Worm (Caenorhabditis elegans) whole organism, L3 larva: Measurements from ENCODE around the gene srh-80.

Experiments
- R02D3.7 ChIP-seq: fragments of 150-350 bp; optimal IDR thresholded peaks from 2 replicates; lab custom pipeline; 2014; ENCODE audit warnings: missing biosample characterization, missing genetic modification characterization
- ZK546.5 ChIP-seq: sonication (generic microtip); optimal IDR thresholded peaks from 2 replicates; lab custom pipeline; 2017; ENCODE audit warnings: missing biosample characterization, missing genetic modification characterization
- aly-2 ChIP-seq: fragments of 150-350 bp; optimal IDR thresholded peaks from 2 replicates; lab custom pipeline; 2014; ENCODE audit warnings: missing biosample characterization, missing genetic modification characterization
- ama-1 ChIP-seq: fragments of 150-350 bp; optimal IDR thresholded peaks from 2 replicates; lab custom pipeline; 2018
- ceh-28 ChIP-seq: fragments of 150-350 bp; optimal IDR thresholded peaks from 2 replicates; lab custom pipeline; 2014; ENCODE audit warnings: missing biosample characterization, missing genetic modification reagents, missing genetic modification characterization
- ceh-82 ChIP-seq: fragments of 150-350 bp; optimal IDR thresholded peaks from 2 replicates; lab custom pipeline; 2014; ENCODE audit warnings: missing biosample characterization, missing genetic modification characterization
- ceh-9 ChIP-seq: sonication (generic microtip); optimal IDR thresholded peaks from 2 replicates; lab custom pipeline; 2018; ENCODE audit warnings: missing biosample characterization, missing genetic modification characterization
- daf-12 ChIP-seq: fragments of 150-350 bp; optimal IDR thresholded peaks from 2 replicates; lab custom pipeline; 2014; ENCODE audit warnings: missing biosample characterization, missing genetic modification reagents, missing genetic modification characterization
- egl-27 ChIP-seq: sonication (generic microtip); optimal IDR thresholded peaks from 4 replicates; lab custom pipeline; 2017; ENCODE audit warnings: missing biosample characterization, missing genetic modification reagents, missing genetic modification characterization
- egl-5 ChIP-seq: fragments of 150-350 bp; optimal IDR thresholded peaks from 2 replicates; lab custom pipeline; 2017; ENCODE audit warnings: missing biosample characterization, missing genetic modification reagents, missing genetic modification characterization, inconsistent platforms
- elt-1 ChIP-seq: fragments of 150-350 bp; optimal IDR thresholded peaks from 2 replicates; lab custom pipeline; 2014; ENCODE audit warnings: missing biosample characterization, missing genetic modification characterization
- elt-3 ChIP-seq, 3 experiments: fragments of 150-350 bp in 1 of 3; sonication (generic microtip) in 2 of 3; optimal IDR thresholded peaks; 2 replicates in 2 of 3; 4 replicates in 1 of 3; lab custom pipeline; 2014 to 2017; ENCODE audit warnings: missing biosample characterization in 3 of 3, missing genetic modification characterization in 3 of 3
- eor-1 ChIP-seq, 2 experiments: fragments of 150-350 bp; optimal IDR thresholded peaks; 2 replicates each; lab custom pipeline; 2014 to 2018; ENCODE audit warnings: missing biosample characterization in 2 of 2, missing genetic modification characterization in 2 of 2
- fkh-10 ChIP-seq: sonication (generic microtip); optimal IDR thresholded peaks from 2 replicates; lab custom pipeline; 2017; ENCODE audit warnings: missing biosample characterization, missing genetic modification reagents, missing genetic modification characterization
- hmg-11 ChIP-seq: sonication (generic microtip); optimal IDR thresholded peaks from 2 replicates; lab custom pipeline; 2016; ENCODE audit warnings: missing genetic modification characterization, missing compliant biosample characterization
- jun-1 ChIP-seq: fragments of 150-350 bp; optimal IDR thresholded peaks from 2 replicates; lab custom pipeline; 2014; ENCODE audit warnings: missing biosample characterization, missing genetic modification reagents, missing genetic modification characterization
- lin-15B ChIP-seq: fragments of 150-350 bp; optimal IDR thresholded peaks from 2 replicates; lab custom pipeline; 2014; ENCODE audit warnings: missing biosample characterization, missing genetic modification characterization
- lin-39 ChIP-seq: fragments of 150-350 bp; optimal IDR thresholded peaks from 2 replicates; lab custom pipeline; 2018; ENCODE audit warnings: missing biosample characterization, missing genetic modification reagents, missing genetic modification characterization
- lsy-12 ChIP-seq: sonication (generic microtip); optimal IDR thresholded peaks from 2 replicates; lab custom pipeline; 2016; ENCODE audit warnings: mild to moderate bottlenecking, missing genetic modification characterization, missing compliant biosample characterization
- mml-1 ChIP-seq: fragments of 150-350 bp; sonication (generic microtip); optimal IDR thresholded peaks from 3 replicates; lab custom pipeline; 2014; ENCODE audit warnings: missing biosample characterization, missing genetic modification characterization
- nfya-1 ChIP-seq: sonication (generic microtip); optimal IDR thresholded peaks from 2 replicates; lab custom pipeline; 2017; ENCODE audit warnings: missing genetic modification characterization, mild to moderate bottlenecking, missing compliant biosample characterization, antibody characterized with exemption, moderate library complexity; ENCODE audit not compliant: insufficient read depth
- nhr-12 ChIP-seq: fragments of 150-350 bp; optimal IDR thresholded peaks from 2 replicates; lab custom pipeline; 2014; ENCODE audit warnings: missing biosample characterization, missing genetic modification characterization
- nhr-23 ChIP-seq: fragments of 150-350 bp; optimal IDR thresholded peaks from 2 replicates; lab custom pipeline; 2014; ENCODE audit warnings: missing biosample characterization, missing genetic modification reagents, missing genetic modification characterization
- nhr-25 ChIP-seq: sonication (generic microtip); optimal IDR thresholded peaks from 2 replicates; lab custom pipeline; 2017; ENCODE audit warnings: missing biosample characterization, missing genetic modification characterization
- nhr-28 ChIP-seq: fragments of 150-350 bp; optimal IDR thresholded peaks from 2 replicates; lab custom pipeline; 2014; ENCODE audit warnings: missing biosample characterization, missing genetic modification characterization
- nhr-67 ChIP-seq: fragments of 150-350 bp; optimal IDR thresholded peaks from 2 replicates; lab custom pipeline; 2014; ENCODE audit warnings: missing biosample characterization, missing genetic modification characterization
- nhr-77 ChIP-seq: fragments of 150-350 bp; optimal IDR thresholded peaks from 2 replicates; lab custom pipeline; 2014; ENCODE audit warnings: missing biosample characterization, missing genetic modification characterization
- pha-4 ChIP-seq: fragments of 150-350 bp; optimal IDR thresholded peaks from 2 replicates; lab custom pipeline; 2014; ENCODE audit warnings: missing biosample characterization, missing genetic modification reagents, missing genetic modification characterization
- pqm-1 ChIP-seq: fragments of 150-350 bp; optimal IDR thresholded peaks from 2 replicates; lab custom pipeline; 2017; ENCODE audit warnings: missing biosample characterization, missing genetic modification characterization, inconsistent platforms
- sea-2 ChIP-seq: fragments of 150-350 bp; sonication (generic microtip); optimal IDR thresholded peaks from 4 replicates; lab custom pipeline; 2014; ENCODE audit warnings: missing biosample characterization, missing genetic modification reagents, missing genetic modification characterization
- skn-1 ChIP-seq: fragments of 150-350 bp; optimal IDR thresholded peaks from 2 replicates; lab custom pipeline; 2014; ENCODE audit warnings: missing biosample characterization, missing genetic modification characterization
- snpc-4 ChIP-seq: fragments of 150-350 bp; optimal IDR thresholded peaks from 2 replicates; lab custom pipeline; 2014; ENCODE audit warnings: missing biosample characterization, missing genetic modification characterization
- tbx-2 ChIP-seq: sonication (generic microtip); optimal IDR thresholded peaks from 2 replicates; lab custom pipeline; 2016; ENCODE audit warnings: mild to moderate bottlenecking, missing genetic modification characterization, missing compliant biosample characterization
- unc-39 ChIP-seq: sonication (generic microtip); optimal IDR thresholded peaks from 4 replicates; lab custom pipeline; 2017; ENCODE audit warnings: missing biosample characterization, missing genetic modification characterization
- zag-1 ChIP-seq: fragments of 150-350 bp; optimal IDR thresholded peaks from 2 replicates; lab custom pipeline; 2014; ENCODE audit warnings: missing biosample characterization, missing genetic modification characterization

srh-80 gene

DNA sequence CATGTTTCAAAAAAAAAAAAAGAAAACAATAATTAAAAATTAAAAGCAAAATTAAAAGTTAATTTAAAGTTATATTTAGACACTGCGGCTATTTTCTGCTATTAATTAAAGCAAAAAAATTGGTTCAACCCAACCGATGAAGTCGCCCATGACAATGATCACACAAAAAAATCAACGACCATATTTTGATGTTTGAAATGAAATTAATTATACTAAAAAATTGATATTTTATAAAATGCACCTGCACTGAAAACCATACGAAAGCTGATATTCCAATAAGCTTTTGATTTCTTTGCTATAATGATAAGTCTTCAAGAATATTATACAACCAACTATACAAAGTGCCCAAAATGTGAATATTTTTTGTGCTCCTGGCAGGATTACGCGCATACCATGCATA, at the start of gene srh-80:
Gene srh-80 (plus strand): TSS at position 301 of the 400 bp plus-strand sequence.
- TF ChIP-seq R02D3.7 (tag; lab: Kevin White, UChicago): no peak
- TF ChIP-seq egl-27 (tag; lab: Kevin White, UChicago): no peak

- TF ChIP-seq ceh-9 (tag; lab: Kevin White, UChicago): no peak
- TF ChIP-seq unc-39: no peak
- no peak for TF ChIP-seq nhr-77 (tag; lab: Kevin White, UChicago)
- TF ChIP-seq nfya-1 (tag; lab: Kevin White, UChicago): no peak
- TF ChIP-seq sea-2 (GFP tag; lab: Kevin White, UChicago): no peak
- TF ChIP-seq tbx-2 (tag; lab: Kevin White, UChicago): no peak
- no peak for TF ChIP-seq elt-3 (tag; optimal IDR thresholded peaks at IDR 0.05; lab: Kevin White, UChicago)
- no peak for TF ChIP-seq ceh-82
These were observed 47.6 kb upstream of the srh-80 start, which contains the start of gene cfap-36 for ce11 chrV:172110-172509. Gene cfap-36, minus strand, starts transcription at chrV:172210.

ce11 chrV:173437-173836, 46.3 kb upstream of the srh-80 start:
- TF ChIP-seq nfya-1 (tag; lab: Kevin White, UChicago): peak; percentile 8
- TF ChIP-seq daf-12 (tag; lab: Kevin White, UChicago): no peak
- TF ChIP-seq, all 47 proteins: peak for 1

DNA sequence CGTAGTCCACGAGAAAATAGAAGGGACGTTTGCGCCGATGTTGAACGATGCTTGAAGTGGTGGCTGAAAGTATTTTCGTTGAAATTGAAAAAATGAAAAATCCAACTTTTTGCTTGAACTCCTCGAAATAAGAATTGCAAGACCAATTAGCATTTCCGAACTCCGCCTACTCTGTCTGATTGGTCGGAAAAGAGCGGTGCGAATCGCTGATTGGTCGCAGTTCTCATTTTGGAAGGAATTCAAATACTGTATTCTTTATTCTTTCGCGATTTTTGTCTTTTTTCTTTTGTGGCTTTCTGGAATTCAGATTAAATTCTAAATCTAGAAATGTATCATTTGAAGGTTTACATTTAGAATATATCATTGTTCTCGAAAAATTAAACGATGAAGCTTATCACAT, 45.2 kb upstream of the srh-80 start:
- no peak for TF ChIP-seq ZK546.5
- no peak for TF ChIP-seq nhr-28
- TF ChIP-seq nfya-1 (tag; lab: Kevin White, UChicago): peak; percentile 56

DNA sequence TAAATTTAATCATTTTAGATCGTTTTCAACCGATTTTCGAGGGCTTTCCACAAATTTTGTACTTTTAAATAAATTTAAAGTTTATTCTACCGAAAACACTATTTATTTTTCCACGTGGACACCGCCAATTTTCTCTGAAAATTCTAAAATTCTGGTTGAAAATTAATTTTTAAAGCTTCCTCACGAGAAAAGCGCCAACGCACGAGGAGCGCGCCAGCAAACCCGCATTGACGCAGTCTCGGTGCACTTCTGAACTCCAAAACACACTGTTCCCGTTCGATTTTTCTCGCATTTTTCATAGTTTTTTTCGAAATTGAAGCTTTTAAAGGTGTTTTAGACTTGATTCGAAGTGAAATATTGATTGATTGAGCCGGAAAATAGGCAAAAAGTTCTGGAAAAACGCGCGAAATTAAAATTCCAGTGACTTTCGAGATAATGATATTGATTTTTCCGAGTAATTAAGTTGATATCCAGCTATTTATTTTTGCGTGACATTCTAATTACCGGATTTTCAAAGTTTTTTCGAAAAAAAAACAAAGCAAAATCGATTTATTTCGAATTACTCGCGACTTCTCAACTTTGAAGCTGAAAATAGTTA, 42.8 kb upstream of the srh-80 start, which contains the start of gene cul-3:
Gene cul-3 (plus strand): TSS at position 548 of the 598 bp plus-strand sequence.
- peak; percentile 30 for TF ChIP-seq lin-39
- peak; percentile 26 for TF ChIP-seq nhr-23 (tag; lab: Kevin White, UChicago)
- TF ChIP-seq R02D3.7 (tag; lab: Kevin White, UChicago): peak; percentile 23
- TF ChIP-seq egl-5 (tag; lab: Kevin White, UChicago): no peak
- TF ChIP-seq ceh-9 (tag; lab: Kevin White, UChicago): no peak
- TF ChIP-seq ceh-28 (tag; lab: Kevin White, UChicago): peak; percentile 42
- TF ChIP-seq elt-1 (tag; lab: Kevin White, UChicago): no peak
- no peak for TF ChIP-seq eor-1 (tag; optimal IDR thresholded peaks at IDR 0.05; lab: Kevin White, UChicago)
- TF ChIP-seq nhr-25: peak; percentile 44
- peak; percentile 26 for TF ChIP-seq snpc-4 (tag; lab: Kevin White, UChicago)
- TF ChIP-seq lin-15B: peak; percentile 60
- peak; percentile 65 for TF ChIP-seq nfya-1 (tag; lab: Kevin White, UChicago)
- TF ChIP-seq jun-1 (tag; lab: Kevin White, UChicago): peak; percentile 45
- no peak for TF ChIP-seq pqm-1 (tag; lab: Kevin White, UChicago)
- peak; percentile 49 for TF ChIP-seq pha-4 (tag; lab: Kevin White, UChicago)
- peak; percentile 82 for TF ChIP-seq hmg-11 (tag; lab: Kevin White, UChicago)

ce11 chrV:185124-185523, 34.6 kb upstream of the srh-80 start:
- TF ChIP-seq zag-1 (tag; lab: Kevin White, UChicago) (no peak), ama-1 (no peak), ceh-28 (tag; lab: Kevin White, UChicago) (no peak)

- TF ChIP-seq nhr-67 (no peak), skn-1 (tag; lab: Kevin White, UChicago) (no peak), nfya-1 (tag; lab: Kevin White, UChicago) (peak; percentile 77), pha-4 (tag; lab: Kevin White, UChicago) (peak; percentile 53), ceh-82 (no peak), mml-1 (tag; lab: Kevin White, UChicago) (no peak), lsy-12 (tag; lab: Kevin White, UChicago) (no peak), ama-1 (no peak), nhr-25 (peak; percentile 38), nhr-12 (no peak), unc-39 (no peak), lin-15B (peak; percentile 43), ZK546.5 (no peak), lin-39 (peak; percentile 63), fkh-10 (GFP tag; lab: Kevin White, UChicago) (no peak), elt-3 (tag; optimal IDR thresholded peaks at IDR 0.05; lab: Kevin White, UChicago) (no peak), aly-2 (tag; lab: Kevin White, UChicago) (no peak), egl-27 (tag; lab: Kevin White, UChicago) (no peak), hmg-11 (tag; lab: Kevin White, UChicago) (peak; percentile 68), nhr-23 (tag; lab: Kevin White, UChicago) (peak; percentile 43), ceh-9 (tag; lab: Kevin White, UChicago) (no peak), snpc-4 (tag; lab: Kevin White, UChicago) (peak; percentile 7)
- TF ChIP-seq, all 47 proteins: peak for 8
These were observed 34.0 kb upstream of the srh-80 start, which contains the start of gene arid-1 for ce11 chrV:185694-186217. Gene arid-1, plus strand, starts transcription at chrV:186167.
